Worm (Caenorhabditis elegans): ENCODE results near the gene Y37E11AL.3.

DNA sequence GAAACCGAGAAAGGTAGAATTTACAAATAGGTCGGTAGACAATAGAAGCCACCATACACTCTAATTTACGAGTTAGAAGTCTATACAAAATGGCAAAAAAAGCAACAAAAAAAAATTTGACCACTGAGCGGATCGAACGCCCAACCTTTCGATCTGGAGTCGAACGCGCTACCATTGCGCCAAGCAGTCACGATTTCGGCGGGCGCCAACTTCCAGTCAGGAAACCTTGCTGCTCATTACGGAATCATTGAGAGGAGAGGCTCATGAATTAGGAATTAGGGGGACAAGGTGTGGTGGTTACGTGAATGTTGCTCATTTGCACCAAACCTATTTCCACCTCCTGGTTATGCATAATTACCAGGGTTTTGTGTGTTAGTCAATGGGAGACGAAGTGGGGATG is 13.0 kb upstream of the Y37E11AL.3 start:
- no peak for TF ChIP-seq eyg-1 (tag; optimal IDR thresholded peaks at IDR 0.05)
- TF ChIP-seq elt-2 (tag; optimal IDR thresholded peaks at IDR 0.05), result no peak
- no peak for TF ChIP-seq madf-2 (tag; optimal IDR thresholded peaks at IDR 0.05)
- TF ChIP-seq dve-1 (tag; optimal IDR thresholded peaks at IDR 0.05), result no peak
- no peak for TF ChIP-seq ceh-18 (tag; optimal IDR thresholded peaks at IDR 0.05)
- TF ChIP-seq fkh-10 (GFP tag; optimal IDR thresholded peaks at IDR 0.05), result no peak
- no peak for TF ChIP-seq lim-6 (tag; optimal IDR thresholded peaks at IDR 0.05)
- TF ChIP-seq elt-4 (tag; optimal IDR thresholded peaks at IDR 0.05), result no peak
- no peak for TF ChIP-seq unc-86 (tag; optimal IDR thresholded peaks at IDR 0.05)
- no peak for TF ChIP-seq mec-3 (tag; optimal IDR thresholded peaks at IDR 0.05; ENCODE audit: borderline replicate concordance)
- no peak for TF ChIP-seq hlh-15 (tag; optimal IDR thresholded peaks at IDR 0.05)
- TF ChIP-seq nhr-11 (tag; optimal IDR thresholded peaks at IDR 0.05), result no peak
- TF ChIP-seq fax-1 (tag; optimal IDR thresholded peaks at IDR 0.05), result no peak
